Worm (Caenorhabditis elegans): Measurements from ENCODE around the gene cdr-2.

ce11 chrV:12432111-12432510, 16.6 kb upstream of the cdr-2 start, which contains the start of gene C54D10.13:
- no peak for TF ChIP-seq snpc-4 (tag; optimal IDR thresholded peaks at IDR 0.05)
- no peak for TF ChIP-seq nhr-76 (tag; optimal IDR thresholded peaks at IDR 0.05)
- no peak for TF ChIP-seq blmp-1 (tag; optimal IDR thresholded peaks at IDR 0.05)
- TF ChIP-seq nhr-237 (tag; optimal IDR thresholded peaks at IDR 0.05): no peak
- no peak for TF ChIP-seq ces-1 (GFP tag; optimal IDR thresholded peaks at IDR 0.05)
- TF ChIP-seq ham-2 (GFP tag; optimal IDR thresholded peaks at IDR 0.05): no peak
